Fruit fly (Drosophila melanogaster) whole organism, embryonic: Measurements from ENCODE around the gene Ctr1A.

Source experiments
- Atf-2 ChIP-seq: fragments of 200-800 bp; sonication (Bioruptor generic); optimal IDR thresholded peaks from 2 replicates; lab custom pipeline; 2016; ENCODE audit warnings: missing biosample characterization, missing genetic modification characterization
- B-H1 ChIP-seq: fragments of 200-800 bp; sonication (Bioruptor generic); IDR thresholded peaks from 3 replicates; pipeline ENCODE4 v1.3.6; 2022; ENCODE audit warnings: missing biosample characterization, missing genetic modification characterization
- Bdp1 ChIP-seq: fragments of 200-800 bp; sonication (Bioruptor generic); optimal IDR thresholded peaks from 3 replicates; lab custom pipeline; 2016; ENCODE audit warnings: missing biosample characterization, missing genetic modification characterization
- Blimp-1 ChIP-seq: fragments of 200-800 bp; sonication (Bioruptor generic); optimal IDR thresholded peaks from 3 replicates; lab custom pipeline; 2018; ENCODE audit warnings: missing biosample characterization, missing genetic modification characterization, mild to moderate bottlenecking, moderate library complexity, missing genetic modification reagents
- CG11085 ChIP-seq: fragments of 200-800 bp; sonication (Bioruptor generic); IDR thresholded peaks from 2 replicates; pipeline ENCODE4 v1.3.6; 2022; ENCODE audit warnings: missing biosample characterization, missing genetic modification characterization
- CG11398 ChIP-seq: fragments of 200-800 bp; sonication (Bioruptor generic); optimal IDR thresholded peaks from 2 replicates; lab custom pipeline; 2016; ENCODE audit warnings: missing biosample characterization, missing genetic modification characterization
- CG12236 ChIP-seq: fragments of 200-800 bp; sonication (Bioruptor generic); optimal IDR thresholded peaks from 2 replicates; lab custom pipeline; 2016; ENCODE audit warnings: missing biosample characterization, missing genetic modification characterization
- CG13424 ChIP-seq: fragments of 200-800 bp; sonication (Bioruptor generic); optimal IDR thresholded peaks from 2 replicates; lab custom pipeline; 2019; ENCODE audit warnings: missing biosample characterization, mild to moderate bottlenecking, missing genetic modification characterization, moderate library complexity
- CG1529 ChIP-seq: fragments of 200-800 bp; sonication (Bioruptor generic); optimal IDR thresholded peaks from 3 replicates; lab custom pipeline; 2018; ENCODE audit warnings: missing biosample characterization, missing genetic modification characterization
- CG1647 ChIP-seq: fragments of 200-800 bp; sonication (Bioruptor generic); optimal IDR thresholded peaks from 3 replicates; lab custom pipeline; 2016; ENCODE audit warnings: missing biosample characterization, missing genetic modification characterization
- CG17328 ChIP-seq: fragments of 200-800 bp; sonication (Bioruptor generic); IDR thresholded peaks from 2 replicates; pipeline ENCODE4 v1.3.6; 2022; ENCODE audit warnings: missing biosample characterization, missing genetic modification characterization
- CG17912 ChIP-seq: fragments of 200-800 bp; sonication (Bioruptor generic); optimal IDR thresholded peaks from 2 replicates; lab custom pipeline; 2018; ENCODE audit warnings: missing biosample characterization, mild to moderate bottlenecking, missing genetic modification characterization
- CG18599 ChIP-seq: fragments of 200-800 bp; sonication (Bioruptor generic); optimal IDR thresholded peaks from 3 replicates; lab custom pipeline; 2017; ENCODE audit warnings: missing biosample characterization, missing genetic modification characterization, mild to moderate bottlenecking, moderate library complexity, missing genetic modification reagents
- CG7987 ChIP-seq: fragments of 200-800 bp; sonication (Bioruptor generic); optimal IDR thresholded peaks from 2 replicates; lab custom pipeline; 2018; ENCODE audit warnings: missing biosample characterization, mild to moderate bottlenecking, missing genetic modification characterization, moderate library complexity
- CG8290 ChIP-seq, 3 experiments: fragments of 200-800 bp; sonication (Bioruptor generic); optimal IDR thresholded peaks; 2 replicates each; lab custom pipeline; 2016 to 2019; ENCODE audit warnings: missing biosample characterization in 3 of 3, missing genetic modification characterization in 3 of 3, mild to moderate bottlenecking in 2 of 3, moderate library complexity in 1 of 3
- Camta ChIP-seq: fragments of 200-800 bp; sonication (Bioruptor generic); optimal IDR thresholded peaks from 2 replicates; lab custom pipeline; 2016; ENCODE audit warnings: missing biosample characterization, missing genetic modification characterization
- Deaf1 ChIP-seq: fragments of 200-800 bp; optimal IDR thresholded peaks from 3 replicates; lab custom pipeline; 2019; ENCODE audit warnings: missing biosample characterization, mild to moderate bottlenecking, missing genetic modification characterization, moderate library complexity
- Dfd ChIP-seq, 2 experiments: fragments of >200 bp; optimal IDR thresholded peaks; 2 replicates each; lab custom pipeline; 2017; ENCODE audit warnings: missing biosample characterization in 2 of 2, missing genetic modification characterization in 2 of 2
- Dp ChIP-seq: fragments of 200-800 bp; sonication (Bioruptor generic); optimal IDR thresholded peaks from 2 replicates; lab custom pipeline; 2018; ENCODE audit warnings: missing biosample characterization, mild to moderate bottlenecking, missing genetic modification characterization, moderate library complexity
- HLH3B ChIP-seq: fragments of 200-800 bp; sonication (Bioruptor generic); IDR thresholded peaks from 2 replicates; pipeline ENCODE4 v1.3.6; 2022; ENCODE audit warnings: missing biosample characterization, missing genetic modification characterization
- Hr39 ChIP-seq: fragments of >200 bp; optimal IDR thresholded peaks from 2 replicates; lab custom pipeline; 2017
- Lim3 ChIP-seq: fragments of 200-800 bp; sonication (Bioruptor generic); IDR thresholded peaks from 2 replicates; pipeline ENCODE4 v1.3.6; 2022; ENCODE audit warnings: missing biosample characterization, missing genetic modification characterization
- MBD-R2 ChIP-seq: fragments of 200-800 bp; sonication (Bioruptor generic); IDR thresholded peaks from 2 replicates; pipeline ENCODE4 v1.3.6; 2022; ENCODE audit warnings: missing biosample characterization, missing genetic modification characterization
- Mad ChIP-seq: fragments of 200-800 bp; sonication (Bioruptor generic); optimal IDR thresholded peaks from 2 replicates; lab custom pipeline; 2016; ENCODE audit warnings: missing biosample characterization, missing genetic modification characterization
- Neu2 ChIP-seq: fragments of 200-800 bp; sonication (Bioruptor generic); optimal IDR thresholded peaks from 3 replicates; lab custom pipeline; 2016; ENCODE audit warnings: missing biosample characterization, missing genetic modification characterization, borderline replicate concordance
- Optix ChIP-seq: fragments of 200-800 bp; sonication (Bioruptor generic); IDR thresholded peaks from 3 replicates; pipeline ENCODE4 v1.3.6; 2022; ENCODE audit warnings: missing biosample characterization, missing genetic modification characterization
- Ravus ChIP-seq: fragments of 200-800 bp; sonication (Bioruptor generic); IDR thresholded peaks from 2 replicates; pipeline ENCODE4 v1.3.6; 2022; ENCODE audit warnings: missing biosample characterization, missing genetic modification characterization
- Sox100B ChIP-seq: fragments of 200-800 bp; sonication (Bioruptor generic); optimal IDR thresholded peaks from 3 replicates; lab custom pipeline; 2018; ENCODE audit warnings: missing biosample characterization, mild to moderate bottlenecking, missing genetic modification characterization
- al ChIP-seq: fragments of 200-800 bp; sonication (Bioruptor generic); IDR thresholded peaks from 2 replicates; pipeline ENCODE4 v1.3.6; 2022; ENCODE audit warnings: missing biosample characterization, missing genetic modification characterization
- disco-r ChIP-seq: fragments of 200-800 bp; sonication (Bioruptor generic); optimal IDR thresholded peaks from 2 replicates; lab custom pipeline; 2016; ENCODE audit warnings: missing biosample characterization, missing genetic modification characterization
- en ChIP-seq: fragments of 200-800 bp; sonication (Bioruptor generic); optimal IDR thresholded peaks from 2 replicates; lab custom pipeline; 2016; ENCODE audit warnings: missing biosample characterization, missing genetic modification characterization
- esg ChIP-seq: fragments of 200-800 bp; sonication (Bioruptor generic); conservative IDR thresholded peaks from 2 replicates; pipeline ENCODE4 v1.3.6; 2022; ENCODE audit warnings: missing biosample characterization, missing genetic modification characterization
- fd102C ChIP-seq: fragments of 200-800 bp; sonication (Bioruptor generic); optimal IDR thresholded peaks from 2 replicates; lab custom pipeline; 2018; ENCODE audit warnings: missing biosample characterization, mild to moderate bottlenecking, missing genetic modification characterization, moderate library complexity
- ftz-f1 ChIP-seq: fragments of 200-800 bp; sonication (Bioruptor generic); optimal IDR thresholded peaks from 2 replicates; lab custom pipeline; 2016; ENCODE audit warnings: missing biosample characterization, missing genetic modification characterization
- gce ChIP-seq: fragments of 200-800 bp; sonication (Bioruptor generic); IDR thresholded peaks from 3 replicates; pipeline ENCODE4 v1.3.6; 2022; ENCODE audit warnings: missing biosample characterization, missing genetic modification characterization
- gt ChIP-seq: fragments of 200-800 bp; sonication (Bioruptor generic); IDR thresholded peaks from 2 replicates; pipeline ENCODE4 v1.3.6; 2022; ENCODE audit warnings: missing biosample characterization, missing genetic modification characterization
- ind ChIP-seq: fragments of 200-800 bp; sonication (Bioruptor generic); optimal IDR thresholded peaks from 3 replicates; lab custom pipeline; 2016; ENCODE audit warnings: missing biosample characterization, missing genetic modification characterization
- lola ChIP-seq, 3 experiments: fragments of >200 bp in 2 of 3; fragments of 200-800 bp in 1 of 3; sonication (Bioruptor generic) in 1 of 3; optimal IDR thresholded peaks; 2 replicates each; lab custom pipeline; 2017 to 2019; ENCODE audit warnings: missing biosample characterization in 3 of 3, missing genetic modification characterization in 3 of 3, mild to moderate bottlenecking in 1 of 3, moderate library complexity in 1 of 3
- mam ChIP-seq: fragments of 200-800 bp; sonication (Bioruptor generic); optimal IDR thresholded peaks from 3 replicates; lab custom pipeline; 2016; ENCODE audit warnings: missing biosample characterization, missing genetic modification characterization
- nerfin-2 ChIP-seq: fragments of 200-800 bp; sonication (Bioruptor generic); IDR thresholded peaks from 2 replicates; pipeline ENCODE4 v1.3.6; 2022; ENCODE audit warnings: missing biosample characterization, missing genetic modification characterization; ENCODE audit not compliant: partially characterized antibody
- pho ChIP-seq: fragments of 200-800 bp; sonication (Bioruptor generic); optimal IDR thresholded peaks from 2 replicates; lab custom pipeline; 2016; ENCODE audit warnings: missing biosample characterization, missing genetic modification characterization
- pros ChIP-seq: fragments of 200-800 bp; sonication (Bioruptor generic); optimal IDR thresholded peaks from 3 replicates; lab custom pipeline; 2019; ENCODE audit warnings: missing biosample characterization, mild to moderate bottlenecking, missing genetic modification characterization, moderate library complexity
- psq ChIP-seq: fragments of 200-800 bp; sonication (Bioruptor generic); optimal IDR thresholded peaks from 2 replicates; lab custom pipeline; 2017; ENCODE audit warnings: missing biosample characterization, missing genetic modification characterization
- pum ChIP-seq: fragments of 200-800 bp; sonication (Bioruptor generic); optimal IDR thresholded peaks from 2 replicates; lab custom pipeline; 2016; ENCODE audit warnings: missing biosample characterization, missing genetic modification characterization
- seq ChIP-seq: fragments of 200-800 bp; sonication (Bioruptor generic); IDR thresholded peaks from 2 replicates; pipeline ENCODE4 v1.3.6; 2022; ENCODE audit warnings: missing biosample characterization, missing genetic modification characterization
- sima ChIP-seq: fragments of 200-800 bp; sonication (Bioruptor generic); optimal IDR thresholded peaks from 2 replicates; lab custom pipeline; 2016; ENCODE audit warnings: missing biosample characterization, missing genetic modification characterization
- slou ChIP-seq: fragments of 200-800 bp; sonication (Bioruptor generic); optimal IDR thresholded peaks from 3 replicates; lab custom pipeline; 2016; ENCODE audit warnings: missing biosample characterization, missing genetic modification characterization
- sna ChIP-seq: fragments of 200-800 bp; sonication (Bioruptor generic); IDR thresholded peaks from 2 replicates; pipeline ENCODE4 v1.3.6; 2022; ENCODE audit warnings: missing biosample characterization, missing genetic modification characterization; ENCODE audit not compliant: partially characterized antibody
- tup ChIP-seq: fragments of 200-800 bp; sonication (Bioruptor generic); optimal IDR thresholded peaks from 2 replicates; lab custom pipeline; 2016; ENCODE audit warnings: missing biosample characterization, mild to moderate bottlenecking, missing genetic modification characterization, moderate library complexity
- unpg ChIP-seq: fragments of 200-800 bp; sonication (Bioruptor generic); optimal IDR thresholded peaks from 3 replicates; lab custom pipeline; 2018; ENCODE audit warnings: missing biosample characterization, mild to moderate bottlenecking, missing genetic modification characterization, moderate library complexity
- zfh1 ChIP-seq: fragments of 200-800 bp; sonication (Bioruptor generic); IDR thresholded peaks from 3 replicates; pipeline ENCODE4 v1.3.6; 2022; ENCODE audit warnings: missing biosample characterization, missing genetic modification characterization

Ctr1A gene

DNA sequence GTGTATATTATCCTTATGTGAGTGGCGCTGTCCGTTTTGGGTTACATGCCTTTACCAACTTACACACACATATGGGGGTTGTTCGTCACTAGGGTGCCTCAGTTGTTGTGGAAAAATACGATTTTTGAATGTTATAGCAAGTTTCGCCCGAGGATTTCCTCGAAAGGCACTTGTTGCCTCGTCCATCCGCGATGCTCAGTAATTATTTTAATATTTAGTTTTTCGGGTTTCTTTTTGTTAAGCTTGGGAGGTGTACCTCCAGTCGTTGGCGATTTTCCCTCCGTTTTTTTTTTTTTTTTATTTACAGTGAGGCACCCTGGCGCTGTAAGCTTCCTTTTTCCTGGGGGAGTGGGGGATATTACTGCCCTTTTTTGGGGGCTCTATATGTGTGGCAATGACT is 35.0 kb downstream of the Ctr1A start (continued):
- TF ChIP-seq CG1647 (GFP tag; lab: Kevin White, UChicago) (peak; percentile 39), pum (GFP tag; lab: Kevin White, UChicago) (peak; percentile 19), pho (peak; percentile 63), Deaf1 (tag; lab: Kevin White, UChicago) (peak; percentile 27), Neu2 (GFP tag; lab: Kevin White, UChicago) (no peak), CG18599 (GFP tag; lab: Kevin White, UChicago) (peak; percentile 94), gce (GFP tag; lab: Robert Waterston, UW) (peak; percentile 24; the same call in 1 of the 3 replicates), Optix (GFP tag; lab: Robert Waterston, UW) (peak; percentile 67; the same call in 1 of the 3 replicates), fd102C (no peak), CG11398 (GFP tag; lab: Kevin White, UChicago) (peak; percentile 39), ftz-f1 (GFP tag; lab: Kevin White, UChicago) (no peak), CG1529 (GFP tag; lab: Kevin White, UChicago) (peak; percentile 54), gt (GFP tag; lab: Robert Waterston, UW) (no peak; the same call in 1 of the 2 replicates), Bdp1 (GFP tag; lab: Kevin White, UChicago) (peak; percentile 42), unpg (peak; percentile 75), Lim3 (GFP tag; lab: Robert Waterston, UW) (no peak), MBD-R2 (GFP tag; lab: Robert Waterston, UW) (peak; percentile 39; the same call in 1 of the 2 replicates), Hr39 (lab: Kevin White, UChicago) (no peak), CG13424 (peak; percentile 80), psq (GFP tag; lab: Kevin White, UChicago) (peak; percentile 4), HLH3B (GFP tag; lab: Robert Waterston, UW) (peak; percentile 33; the same call in 1 of the 2 replicates), Dp (GFP tag; lab: Kevin White, UChicago) (no peak), CG11085 (GFP tag; lab: Robert Waterston, UW) (no peak), mam (GFP tag; lab: Kevin White, UChicago) (peak; percentile 53), CG8290 (GFP tag; optimal IDR thresholded peaks at IDR 0.05; lab: Kevin White, UChicago) (no peak), CG8290 (tag; optimal IDR thresholded peaks at IDR 0.05; lab: Kevin White, UChicago) (peak in 1 of 2 experiments; percentile 13), sima (GFP tag; lab: Kevin White, UChicago) (no peak), en (peak; percentile 9), B-H1 (GFP tag; lab: Robert Waterston, UW) (no peak; the same call in 2 of the 3 replicates), zfh1 (GFP tag; lab: Robert Waterston, UW) (peak; percentile 52; the same call in 1 of the 3 replicates), Dfd (GFP tag; optimal IDR thresholded peaks at IDR 0.05; lab: Kevin White, UChicago) (no peak), al (0 out of 2 replicates have a peak, but pooled peaks have one; percentile 28), CG17912 (no peak), CG7987 (no peak), Mad (GFP tag; lab: Kevin White, UChicago) (peak; percentile 43), ind (GFP tag; lab: Kevin White, UChicago) (peak; percentile 52), esg (GFP tag; lab: Robert Waterston, UW) (peak; percentile 59), Camta (peak; percentile 40), CG17328 (peak; percentile 62), pros (GFP tag; lab: Kevin White, UChicago) (peak; percentile 33), Ravus (GFP tag; lab: Robert Waterston, UW) (peak; percentile 35), seq (GFP tag; lab: Robert Waterston, UW) (peak; percentile 75), Sox100B (GFP tag; lab: Kevin White, UChicago) (peak; percentile 63), tup (GFP tag; lab: Kevin White, UChicago) (peak; percentile 29), disco-r (GFP tag; lab: Kevin White, UChicago) (peak; percentile 29), sna (GFP tag; lab: Robert Waterston, UW) (no peak), Blimp-1 (GFP tag; lab: Kevin White, UChicago) (peak; percentile 63), nerfin-2 (no peak), lola (GFP tag; optimal IDR thresholded peaks at IDR 0.05; lab: Kevin White, UChicago) (peak in 1 of 3 experiments; percentile 51), CG12236 (GFP tag; lab: Kevin White, UChicago) (no peak), Atf-2 (GFP tag; lab: Kevin White, UChicago) (peak; percentile 42), slou (GFP tag; lab: Kevin White, UChicago) (peak; percentile 5)
